Worm (Caenorhabditis elegans): ENCODE results near the gene ZK1307.1.

ce11 chrII:9691839-9692238 lies 36.5 kb upstream of the ZK1307.1 start, which contains the start of gene nlp-11:
- TF ChIP-seq zag-1 (tag; optimal IDR thresholded peaks at IDR 0.05): no peak
- TF ChIP-seq egl-27 (tag; optimal IDR thresholded peaks at IDR 0.05): no peak
- no peak for TF ChIP-seq ztf-1 (GFP tag; conservative IDR thresholded peaks at IDR 0.05)
- TF ChIP-seq unc-62 (GFP tag; optimal IDR thresholded peaks at IDR 0.05): no peak
- no peak for TF ChIP-seq unc-39 (tag; optimal IDR thresholded peaks at IDR 0.05)
